Worm (Caenorhabditis elegans): ENCODE measurements around the gene abhd-3.2.

DNA sequence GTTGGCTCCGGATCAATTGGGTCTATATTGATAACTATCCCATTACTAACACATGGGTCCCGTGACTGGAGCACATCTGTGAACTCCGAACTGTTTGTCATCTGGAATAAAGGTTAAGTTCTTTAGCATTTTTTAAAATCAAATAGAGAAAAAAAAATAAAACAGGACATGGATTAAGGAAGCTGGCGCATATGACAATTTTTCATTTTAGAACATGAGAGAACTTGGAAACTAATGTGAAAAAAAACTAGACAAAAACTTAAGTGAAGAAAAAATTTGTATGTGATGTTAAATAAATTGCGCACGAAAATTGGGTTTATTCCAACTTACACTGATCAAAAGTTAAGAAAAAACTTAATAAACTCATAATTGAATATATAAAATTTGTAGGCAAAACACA lies 29.0 kb downstream of the abhd-3.2 start, which contains the start of gene sms-2:
- TF ChIP-seq mxl-1 (tag; optimal IDR thresholded peaks at IDR 0.05) (no peak), bed-2 (GFP tag; IDR thresholded peaks at IDR 0.05) (no peak), nfyb-1 (GFP tag; IDR thresholded peaks at IDR 0.05) (no peak), B0261.1 (tag; optimal IDR thresholded peaks at IDR 0.05) (no peak), efl-1 (GFP tag; optimal IDR thresholded peaks at IDR 0.05) (no peak), Y67H2A.10 (GFP tag; conservative IDR thresholded peaks at IDR 0.05) (no peak), nhr-90 (tag; optimal IDR thresholded peaks at IDR 0.05) (no peak), ama-1 (optimal IDR thresholded peaks at IDR 0.05) (no peak), ama-1 (GFP tag; optimal IDR thresholded peaks at IDR 0.05) (no peak)

Data from whole organism, young adult.